Worm (Caenorhabditis elegans): ENCODE data around the gene srz-64.

ce11 chrII:1295776-1296175 lies 2.7 kb upstream of the srz-64 start, which contains the start of gene Y57G7A.2:
- TF ChIP-seq ama-1 (optimal IDR thresholded peaks at IDR 0.05), result no peak
- no peak for TF ChIP-seq ceh-82 (tag; optimal IDR thresholded peaks at IDR 0.05)
- TF ChIP-seq unc-86 (tag; optimal IDR thresholded peaks at IDR 0.05), result no peak
- no peak for TF ChIP-seq lsy-2 (tag; optimal IDR thresholded peaks at IDR 0.05)
- no peak for TF ChIP-seq Y116A8C.19 (tag; optimal IDR thresholded peaks at IDR 0.05; ENCODE audit: borderline replicate concordance)
- no peak for TF ChIP-seq ces-1 (GFP tag; optimal IDR thresholded peaks at IDR 0.05)
- TF ChIP-seq unc-62 (GFP tag; optimal IDR thresholded peaks at IDR 0.05), result no peak
- no peak for TF ChIP-seq ztf-4 (tag; optimal IDR thresholded peaks at IDR 0.05)
- no peak for TF ChIP-seq snpc-4 (tag; optimal IDR thresholded peaks at IDR 0.05)
- TF ChIP-seq lin-39 (tag; optimal IDR thresholded peaks at IDR 0.05), result no peak
- TF ChIP-seq vab-15 (tag; optimal IDR thresholded peaks at IDR 0.05), result no peak
- TF ChIP-seq lin-14 (GFP tag; optimal IDR thresholded peaks at IDR 0.05), result no peak
- no peak for TF ChIP-seq elt-3 (tag; optimal IDR thresholded peaks at IDR 0.05)
- no peak for TF ChIP-seq dsc-1 (tag; optimal IDR thresholded peaks at IDR 0.05)
